Worm (Caenorhabditis elegans) whole organism, L4/young adult: ENCODE data around the gene elp-1.

Source experiments
- W03F9.2 ChIP-seq: fragments of 150-350 bp; optimal IDR thresholded peaks from 2 replicates; lab custom pipeline; 2014; ENCODE audit warnings: missing biosample characterization, missing genetic modification characterization
- dao-5 ChIP-seq: sonication (generic microtip); optimal IDR thresholded peaks from 2 replicates; lab custom pipeline; 2016; ENCODE audit warnings: missing genotype, missing genetic modification characterization, moderate library complexity, missing compliant biosample characterization
- him-1 ChIP-seq: sonication (generic microtip); optimal IDR thresholded peaks from 2 replicates; lab custom pipeline; 2016; ENCODE audit warnings: missing genotype, missing genetic modification reagents, missing genetic modification characterization, missing compliant biosample characterization

elp-1 gene

DNA sequence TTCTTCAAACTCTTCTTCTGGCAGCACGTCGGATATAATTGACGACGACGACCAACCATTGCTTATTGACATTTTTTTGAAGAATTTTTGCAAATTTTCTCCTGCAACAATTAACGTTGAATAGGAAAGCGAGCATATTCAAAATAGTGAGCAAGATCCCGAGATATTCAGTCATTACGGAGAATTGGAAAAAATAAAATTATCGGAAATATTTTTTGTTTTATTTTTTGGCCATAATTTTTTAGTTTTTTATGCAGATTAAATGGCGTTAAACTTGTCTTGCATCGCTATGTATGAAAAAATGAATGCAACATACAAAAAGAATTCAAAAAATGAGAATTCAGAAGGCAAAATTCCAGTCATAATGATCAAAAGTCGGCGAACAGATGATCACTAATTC lies at the start of gene elp-1:
Gene elp-1 (minus strand): TSS at position 101 of the 400 bp plus-strand sequence.
- TF ChIP-seq him-1 (tag; lab: Kevin White, UChicago), result no peak
- no peak for TF ChIP-seq W03F9.2
- no peak for TF ChIP-seq dao-5 (tag; lab: Kevin White, UChicago)

DNA sequence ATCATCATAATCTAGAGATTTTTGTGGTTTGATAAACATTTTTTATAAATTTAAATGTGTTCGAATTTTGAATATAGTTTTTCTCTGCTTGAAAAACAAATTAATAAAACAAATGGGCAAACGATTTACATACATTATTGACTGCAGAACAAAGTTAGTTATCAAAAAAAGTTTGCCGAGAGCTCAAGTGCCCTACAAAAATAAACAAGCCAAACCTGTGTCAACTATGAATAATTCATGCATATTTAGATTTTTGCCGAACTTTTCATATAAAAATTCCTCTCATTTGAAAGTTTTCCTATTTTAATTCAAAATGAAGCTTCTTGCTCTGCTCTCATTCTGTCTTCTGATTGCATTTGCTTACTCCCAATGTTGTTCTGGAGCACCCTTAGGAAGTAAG lies 45.9 kb upstream of the elp-1 start, which contains the start of gene sshk-1:
Gene sshk-1 (plus strand): TSS at position 301 of the 400 bp plus-strand sequence.
- no peak for TF ChIP-seq W03F9.2
- TF ChIP-seq him-1 (tag; lab: Kevin White, UChicago), result no peak
- TF ChIP-seq dao-5 (tag; lab: Kevin White, UChicago), result no peak

DNA sequence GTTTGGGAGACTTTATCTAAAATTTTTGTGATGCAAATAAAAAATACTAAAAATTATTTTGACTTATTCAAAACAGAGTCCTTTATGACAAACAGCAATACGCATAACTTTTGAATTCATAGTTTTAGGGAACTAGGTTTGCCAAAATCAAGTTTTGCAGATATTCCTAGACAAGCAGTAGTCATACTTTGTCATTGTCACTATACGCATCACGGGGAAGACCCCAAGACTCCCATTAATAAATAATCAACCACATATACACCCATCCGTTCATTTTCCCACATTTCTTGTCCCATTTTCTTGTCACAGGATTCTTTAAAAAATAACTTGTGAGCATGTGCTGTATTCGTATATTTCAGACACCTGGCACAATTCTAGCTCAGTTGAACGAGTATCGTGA lies 44.5 kb upstream of the elp-1 start, which contains the start of gene Y44A6D.7:
Gene Y44A6D.7 (plus strand): TSS at position 301 of the 400 bp plus-strand sequence.
- TF ChIP-seq him-1 (tag; lab: Kevin White, UChicago) (no peak), W03F9.2 (no peak), dao-5 (tag; lab: Kevin White, UChicago) (no peak)

DNA sequence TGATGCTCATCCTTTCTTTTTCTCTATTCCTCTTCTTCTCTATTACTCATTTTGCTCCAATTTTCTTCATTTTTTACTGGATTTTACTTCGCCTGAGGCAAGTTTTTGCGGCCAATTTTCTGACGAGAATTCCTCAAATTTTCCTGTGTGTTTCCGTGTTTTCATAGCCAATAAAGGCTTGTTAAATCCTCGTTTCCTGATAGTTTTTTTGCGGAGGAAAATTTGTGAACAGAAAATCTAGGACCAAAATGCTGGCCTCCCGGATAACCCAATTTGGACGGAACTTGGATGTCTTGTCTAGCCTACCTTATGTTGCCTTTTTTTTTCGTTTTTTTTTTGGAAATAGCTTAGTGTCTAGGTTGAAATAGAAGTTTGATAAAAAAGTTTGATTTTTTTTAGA lies 43.7 kb upstream of the elp-1 start:
- TF ChIP-seq him-1 (tag; lab: Kevin White, UChicago), result no peak
- no peak for TF ChIP-seq W03F9.2
- TF ChIP-seq dao-5 (tag; lab: Kevin White, UChicago), result no peak

DNA sequence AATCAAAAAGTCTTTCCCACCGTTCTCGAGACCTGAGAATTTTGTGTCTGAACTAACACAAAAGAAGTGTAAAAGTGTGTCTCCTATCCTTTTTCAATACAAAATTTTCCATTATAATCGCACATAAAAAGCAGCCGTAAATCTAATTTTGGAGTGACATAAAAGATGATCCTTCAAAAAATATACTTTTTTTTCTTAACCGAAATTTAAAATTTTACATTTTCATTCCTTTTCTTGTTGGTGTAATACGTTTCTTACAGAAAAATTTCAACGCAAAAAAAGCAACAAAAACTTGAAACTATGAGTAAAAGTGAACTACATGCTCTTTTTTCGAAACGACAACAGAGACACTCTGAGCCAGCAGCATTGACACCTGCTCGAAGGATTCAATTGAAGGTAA lies 37.1 kb upstream of the elp-1 start, which contains the start of gene Y44A6D.6:
Gene Y44A6D.6 (plus strand): TSS at position 301 of the 400 bp plus-strand sequence.
- TF ChIP-seq dao-5 (tag; lab: Kevin White, UChicago) (no peak), him-1 (tag; lab: Kevin White, UChicago) (no peak), W03F9.2 (no peak)

DNA sequence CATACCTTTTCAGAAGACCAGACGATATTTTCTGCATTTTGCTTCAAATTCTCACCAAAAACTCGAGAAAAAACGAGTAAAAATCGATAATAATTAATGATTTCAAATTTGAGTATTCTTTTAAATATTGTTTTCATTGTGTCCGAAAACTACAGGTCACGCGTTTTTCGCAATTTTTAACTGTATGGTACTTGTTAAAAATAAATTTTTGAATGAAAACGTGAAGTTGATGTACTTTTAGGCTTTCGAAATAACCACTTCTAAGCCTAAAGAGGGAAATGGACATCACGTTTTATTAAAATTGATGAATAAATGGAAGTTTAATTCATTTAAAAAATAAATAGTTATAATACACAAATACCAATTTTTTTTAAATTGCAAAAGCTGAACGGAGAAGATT lies 32.9 kb upstream of the elp-1 start, which contains the start of gene Y44A6D.5:
Gene Y44A6D.5 (minus strand): TSS at position 101 of the 400 bp plus-strand sequence.
- no peak for TF ChIP-seq W03F9.2
- no peak for TF ChIP-seq dao-5 (tag; lab: Kevin White, UChicago)
- no peak for TF ChIP-seq him-1 (tag; lab: Kevin White, UChicago)

DNA sequence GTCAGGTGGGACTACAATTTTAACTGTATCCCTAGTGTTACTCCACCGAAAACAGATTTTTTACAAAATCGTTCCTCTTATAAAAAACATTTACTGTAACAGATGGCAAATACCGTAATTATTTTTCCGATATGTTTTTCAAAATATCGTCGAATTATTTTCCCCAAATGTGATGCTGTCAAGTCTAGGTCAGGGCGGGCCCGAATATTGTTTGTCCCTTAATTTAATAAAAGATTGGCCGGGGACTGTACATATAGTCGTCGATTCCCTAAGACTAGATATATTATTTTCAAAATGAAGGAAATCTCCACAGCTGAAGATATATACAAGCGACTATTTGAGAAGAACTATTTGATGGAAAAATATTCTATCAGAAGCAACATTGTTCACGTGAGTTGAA lies 28.0 kb upstream of the elp-1 start, which contains the start of gene sdf-9:
Gene sdf-9 (plus strand): TSS at position 301 of the 400 bp plus-strand sequence.
- TF ChIP-seq him-1 (tag; lab: Kevin White, UChicago), result no peak
- no peak for TF ChIP-seq dao-5 (tag; lab: Kevin White, UChicago)
- no peak for TF ChIP-seq W03F9.2

DNA sequence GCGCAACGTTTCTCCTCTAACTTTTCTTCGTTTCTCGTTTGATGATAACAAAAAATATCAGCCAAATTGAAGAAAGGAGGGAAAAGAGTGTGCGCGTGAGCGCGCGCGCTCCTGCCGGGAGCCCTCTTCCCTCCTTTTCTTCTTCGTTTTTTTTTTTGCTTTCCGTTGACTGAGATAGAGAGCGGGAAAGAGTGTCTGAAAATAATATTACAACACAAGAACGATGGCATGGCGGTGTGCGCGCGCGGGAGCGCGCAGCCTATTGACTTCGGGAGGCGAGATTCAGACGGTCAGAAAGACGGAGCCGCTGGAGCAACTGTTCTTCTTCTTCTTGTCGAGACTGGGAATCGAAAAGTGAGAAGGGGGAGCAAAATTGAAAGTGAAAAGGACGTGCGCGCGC lies 23.8 kb upstream of the elp-1 start:
- TF ChIP-seq dao-5 (tag; lab: Kevin White, UChicago), result no peak
- no peak for TF ChIP-seq W03F9.2
- TF ChIP-seq him-1 (tag; lab: Kevin White, UChicago), result no peak

DNA sequence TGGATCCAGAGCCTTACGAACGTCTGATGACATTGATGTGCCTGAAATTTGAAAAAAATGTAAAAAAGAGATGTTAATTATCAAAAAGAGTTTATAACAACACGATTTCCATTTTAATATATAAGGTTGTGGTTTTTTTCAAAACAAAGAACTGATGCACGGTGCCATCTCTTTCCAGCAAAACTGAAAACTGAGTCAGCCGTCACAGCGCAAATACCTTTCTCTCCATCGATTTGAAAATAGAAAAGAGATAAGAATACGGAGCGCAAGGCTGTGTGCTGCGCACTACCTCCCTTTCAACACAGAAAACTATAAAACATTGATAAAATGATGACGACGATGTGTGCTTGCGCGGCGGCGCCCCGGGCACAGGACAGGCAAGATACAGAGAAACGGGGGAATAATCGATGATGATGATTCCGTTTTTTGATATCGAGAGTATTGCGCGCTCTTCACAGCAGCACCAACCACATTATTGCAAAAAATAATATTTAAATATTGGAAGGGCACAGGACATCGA lies 22.5 kb upstream of the elp-1 start, which contains the start of gene Y44A6D.3:
Gene Y44A6D.3 (minus strand): TSS at position 51 of the 520 bp plus-strand sequence.
- TF ChIP-seq him-1 (tag; lab: Kevin White, UChicago), result no peak
- TF ChIP-seq W03F9.2, result no peak
- no peak for TF ChIP-seq dao-5 (tag; lab: Kevin White, UChicago)

DNA sequence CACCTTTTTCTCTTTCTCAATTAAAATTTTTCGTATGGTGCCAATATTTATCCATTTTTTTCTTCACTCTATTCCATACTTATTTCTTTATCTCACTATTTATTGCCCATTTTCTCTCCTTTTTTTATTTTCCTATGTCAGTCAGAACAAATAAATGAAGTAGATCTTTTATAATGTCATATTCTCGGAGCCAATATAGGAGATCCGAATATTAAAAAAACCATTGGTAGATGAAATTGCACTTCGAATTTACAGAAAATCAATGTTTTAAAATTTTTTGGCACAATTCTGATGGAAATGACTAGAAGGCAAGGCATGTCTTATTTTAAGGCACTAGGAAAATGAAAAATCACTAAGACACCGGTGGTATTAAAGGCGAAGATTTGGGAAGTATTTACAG lies 20.7 kb upstream of the elp-1 start:
- TF ChIP-seq dao-5 (tag; lab: Kevin White, UChicago) (no peak), him-1 (tag; lab: Kevin White, UChicago) (no peak), W03F9.2 (no peak)

DNA sequence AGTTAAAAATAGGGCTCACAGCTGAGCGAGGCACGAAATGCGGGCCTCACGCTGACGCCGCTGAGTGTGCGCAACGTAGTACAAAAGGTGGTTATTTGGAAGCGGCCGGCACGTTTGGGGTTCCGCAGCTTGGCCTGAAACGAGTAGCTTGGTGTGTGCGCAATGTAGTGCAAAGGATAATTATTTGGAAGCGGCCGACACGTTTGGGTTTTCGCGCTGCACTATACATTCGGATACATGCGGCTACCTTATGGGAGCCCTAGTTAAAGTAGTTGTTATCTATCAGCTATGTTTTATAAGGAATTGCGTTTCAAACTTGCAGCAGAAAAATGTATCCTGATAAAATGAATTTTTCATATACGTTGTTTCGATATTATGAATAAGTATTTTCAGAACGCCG lies 20.1 kb upstream of the elp-1 start, which contains the start of gene Y44A6D.1:
Gene Y44A6D.1 (minus strand): TSS at position 23 of the 400 bp plus-strand sequence.
- TF ChIP-seq dao-5 (tag; lab: Kevin White, UChicago), result no peak
- no peak for TF ChIP-seq W03F9.2
- TF ChIP-seq him-1 (tag; lab: Kevin White, UChicago), result no peak

DNA sequence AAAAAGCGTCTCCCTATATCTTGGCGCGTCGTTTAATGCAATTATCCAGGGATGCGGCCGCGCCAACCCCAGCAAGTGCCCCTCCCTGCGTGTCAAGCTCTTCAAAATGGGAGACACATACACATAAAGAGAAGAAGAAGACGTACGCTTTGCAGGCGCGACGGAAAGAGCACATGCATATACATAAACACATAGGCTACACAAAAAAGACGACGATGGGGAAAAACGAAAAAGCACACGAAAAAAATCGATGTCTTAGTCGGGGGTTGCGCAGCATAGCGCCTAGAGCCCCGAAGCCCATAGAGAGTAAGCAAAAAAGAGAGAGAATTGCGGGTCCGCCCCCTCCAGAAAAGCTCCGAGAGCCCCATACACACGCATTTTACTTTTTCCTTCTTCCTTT lies 19.1 kb upstream of the elp-1 start, which contains the start of gene tpan-1:
Gene tpan-1 (plus strand): TSS at position 398 of the 400 bp plus-strand sequence.
- TF ChIP-seq him-1 (tag; lab: Kevin White, UChicago) (peak; percentile 94), W03F9.2 (no peak)

DNA sequence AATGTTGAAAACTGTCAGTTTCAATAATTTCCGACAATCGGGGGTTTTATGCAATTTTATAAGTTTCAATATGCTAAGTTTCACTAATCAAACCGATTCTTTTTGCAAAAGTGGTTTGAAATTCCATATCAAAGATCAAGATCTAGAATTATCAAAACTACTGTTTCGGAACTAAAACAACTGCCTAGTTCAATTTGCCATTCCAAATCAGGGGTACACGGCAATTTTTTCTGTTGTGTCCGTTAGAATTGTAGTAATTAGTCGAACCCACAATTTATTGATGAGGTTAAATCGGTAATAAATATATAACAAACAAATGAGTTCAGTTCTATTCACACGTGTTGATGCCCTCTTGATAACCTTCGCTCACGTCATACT lies 15.9 kb upstream of the elp-1 start:
- no peak for TF ChIP-seq him-1 (tag; lab: Kevin White, UChicago)
- TF ChIP-seq dao-5 (tag; lab: Kevin White, UChicago), result no peak
- no peak for TF ChIP-seq W03F9.2

DNA sequence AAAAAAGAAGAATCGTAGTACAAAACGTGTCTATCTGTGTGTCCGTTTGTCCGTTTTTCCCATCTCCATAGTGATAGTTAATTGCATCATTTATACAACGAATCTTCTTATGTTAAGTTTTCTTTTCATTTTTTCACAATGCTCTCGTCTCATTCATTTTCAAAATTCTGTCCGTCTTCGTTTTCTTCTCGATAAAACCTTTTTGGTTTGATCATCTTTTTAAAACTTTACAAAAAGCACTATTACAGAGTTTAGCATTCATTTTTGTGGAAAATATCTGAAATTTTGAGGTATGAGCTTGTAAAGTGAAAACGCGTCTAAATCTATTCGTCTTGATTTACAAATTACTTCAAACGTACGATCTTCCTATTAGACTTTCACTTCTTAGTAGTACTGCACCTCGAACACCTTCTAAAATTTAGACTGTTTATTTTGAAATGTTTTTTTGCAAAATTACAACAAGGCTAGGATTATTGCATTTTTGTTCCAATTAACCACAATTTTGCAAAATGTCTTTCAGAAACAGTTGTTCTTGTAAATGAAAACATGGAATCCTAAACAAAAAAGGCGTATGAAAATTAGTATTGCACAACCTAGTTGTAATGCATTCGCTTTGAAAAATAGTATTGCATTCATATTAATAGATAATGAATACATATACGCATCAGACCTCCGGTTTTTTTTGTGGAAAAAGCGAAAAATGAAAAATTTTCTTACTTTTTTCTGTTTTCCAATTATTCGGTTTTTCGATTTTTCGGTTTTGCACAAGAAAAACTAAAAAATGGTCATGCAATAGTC lies 15.3 kb upstream of the elp-1 start:
- TF ChIP-seq dao-5 (tag; lab: Kevin White, UChicago) (no peak), him-1 (tag; lab: Kevin White, UChicago) (peak; percentile 44)
